Fruit fly (Drosophila melanogaster): ENCODE results near the gene CG12155.

Gene CG12155

DNA sequence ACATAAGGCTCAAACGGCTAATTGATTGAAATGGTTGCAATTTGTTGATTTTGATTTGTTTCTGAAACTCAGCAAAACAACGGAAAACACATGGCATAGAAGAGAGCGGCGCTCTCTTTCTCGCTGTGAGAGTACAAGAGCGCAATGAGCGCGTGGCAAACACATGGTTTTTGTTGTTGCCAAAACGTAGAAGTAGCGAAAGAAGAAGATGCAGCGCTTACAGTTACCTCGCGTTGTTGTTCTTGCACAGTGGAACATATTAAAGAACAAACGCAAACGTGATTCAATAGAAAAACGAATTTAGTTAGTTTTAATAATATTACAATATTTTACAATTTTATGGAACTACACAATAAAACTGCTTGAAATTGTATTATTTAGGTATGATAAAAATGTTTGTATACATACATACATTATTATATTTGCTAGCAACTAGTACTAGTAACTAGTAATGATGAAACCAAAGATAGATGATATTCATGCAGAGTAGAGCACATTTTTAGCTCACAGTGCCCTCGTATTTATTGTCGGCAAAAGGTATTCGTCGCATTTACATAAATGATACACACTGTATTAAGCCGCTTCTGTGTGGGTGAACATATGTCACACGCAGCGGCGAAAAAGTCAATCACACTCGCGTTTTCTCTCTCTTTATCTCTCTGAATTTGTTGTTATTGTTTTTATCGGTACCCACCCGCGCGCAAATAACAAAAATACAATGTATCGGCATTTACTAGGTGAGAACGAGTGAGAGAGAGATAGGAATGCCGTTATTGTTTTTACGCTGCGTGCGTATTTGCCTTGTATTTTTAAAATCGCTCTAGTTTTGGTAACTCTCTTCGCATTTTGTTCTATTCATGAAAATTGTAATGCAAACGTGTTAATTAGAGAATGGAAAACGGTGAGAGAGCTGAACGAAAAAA lies 23.1 kb upstream of the CG12155 start (continued):
- peak in 1 of 3 experiments; percentile 94 for TF ChIP-seq lola (GFP tag; optimal IDR thresholded peaks at IDR 0.05)
- TF ChIP-seq CG17802 (tag; optimal IDR thresholded peaks at IDR 0.05) = peak; percentile 62
- no peak for TF ChIP-seq CG2199 (GFP tag; IDR thresholded peaks at IDR 0.05)
- peak; percentile 95 for TF ChIP-seq CG11504 (tag; optimal IDR thresholded peaks at IDR 0.05)
- TF ChIP-seq CG30403 (GFP tag; optimal IDR thresholded peaks at IDR 0.05) = peak; percentile 97
- no peak for TF ChIP-seq cad (GFP tag; optimal IDR thresholded peaks at IDR 0.05)
- TF ChIP-seq CG1602 (GFP tag; optimal IDR thresholded peaks at IDR 0.05) = peak; percentile 88
- TF ChIP-seq CG31388 (GFP tag; optimal IDR thresholded peaks at IDR 0.05) = peak; percentile 82
- TF ChIP-seq Optix (GFP tag; IDR thresholded peaks at IDR 0.05) = peak; percentile 55; the same call in 1 of the 3 replicates
- TF ChIP-seq CG6175 (GFP tag; IDR thresholded peaks at IDR 0.05) = peak; percentile 61; the same call in 1 of the 3 replicates
- TF ChIP-seq Meics (GFP tag; optimal IDR thresholded peaks at IDR 0.05) = peak; percentile 96
- peak; percentile 89 for TF ChIP-seq CG10462 (GFP tag; optimal IDR thresholded peaks at IDR 0.05)
- peak; percentile 74 for TF ChIP-seq ci (GFP tag; IDR thresholded peaks at IDR 0.05)
- TF ChIP-seq Ets97D (GFP tag; optimal IDR thresholded peaks at IDR 0.05) = peak; percentile 44
- TF ChIP-seq bigmax (GFP tag; optimal IDR thresholded peaks at IDR 0.05) = no peak
- peak; percentile 95 for TF ChIP-seq az2 (GFP tag; optimal IDR thresholded peaks at IDR 0.05)
- peak; percentile 88 for TF ChIP-seq CG9817 (tag; optimal IDR thresholded peaks at IDR 0.05)
- peak; percentile 96 for TF ChIP-seq HHEX (GFP tag; optimal IDR thresholded peaks at IDR 0.05)
- no peak for TF ChIP-seq insv (GFP tag; optimal IDR thresholded peaks at IDR 0.05)
- peak; percentile 86 for TF ChIP-seq jing (GFP tag; optimal IDR thresholded peaks at IDR 0.05)
- no peak for TF ChIP-seq aop (GFP tag; IDR thresholded peaks at IDR 0.05)
- TF ChIP-seq Eip74EF (GFP tag; optimal IDR thresholded peaks at IDR 0.05) = peak in 1 of 2 experiments; percentile 96
- TF ChIP-seq CG14014 (GFP tag; IDR thresholded peaks at IDR 0.05) = peak; percentile 86
- TF ChIP-seq CG12219 (GFP tag; optimal IDR thresholded peaks at IDR 0.05) = peak; percentile 89
- peak; percentile 94 for TF ChIP-seq CG10543 (GFP tag; optimal IDR thresholded peaks at IDR 0.05)
- TF ChIP-seq CG15696 (tag; optimal IDR thresholded peaks at IDR 0.05) = peak; percentile 87
- no peak for TF ChIP-seq hbn (GFP tag; IDR thresholded peaks at IDR 0.05; ENCODE audit: partially characterized antibody)
- peak; percentile 93 for TF ChIP-seq CG8388 (GFP tag; optimal IDR thresholded peaks at IDR 0.05)
- peak; percentile 88 for TF ChIP-seq CG32767 (GFP tag; IDR thresholded peaks at IDR 0.05)
- TF ChIP-seq CG17912 (GFP tag; optimal IDR thresholded peaks at IDR 0.05) = peak; percentile 8
- TF ChIP-seq CG13287 (GFP tag; IDR thresholded peaks at IDR 0.05; ENCODE audit: partially characterized antibody) = no peak
- peak; percentile 79 for TF ChIP-seq gsb (GFP tag; IDR thresholded peaks at IDR 0.05)
- peak; percentile 72 for TF ChIP-seq CG7928 (GFP tag; optimal IDR thresholded peaks at IDR 0.05)
- TF ChIP-seq twi (tag; optimal IDR thresholded peaks at IDR 0.05) = peak; percentile 92
- peak; percentile 69 for TF ChIP-seq MTF-1 (GFP tag; optimal IDR thresholded peaks at IDR 0.05; ENCODE audit: borderline replicate concordance)
- TF ChIP-seq eve (GFP tag; optimal IDR thresholded peaks at IDR 0.05) = peak in 1 of 2 experiments; percentile 96
- TF ChIP-seq CG8359 (GFP tag; optimal IDR thresholded peaks at IDR 0.05; ENCODE audit: borderline replicate concordance) = peak; percentile 88
- peak; percentile 2; the same call in 1 of the 2 replicates for TF ChIP-seq Adf1 (GFP tag; IDR thresholded peaks at IDR 0.05)
- peak; percentile 95 for TF ChIP-seq Ssrp (tag; optimal IDR thresholded peaks at IDR 0.05)
- TF ChIP-seq trh (GFP tag; optimal IDR thresholded peaks at IDR 0.05) = peak; percentile 77
- peak; percentile 76 for TF ChIP-seq ems (GFP tag; optimal IDR thresholded peaks at IDR 0.05)
- TF ChIP-seq Ravus (GFP tag; IDR thresholded peaks at IDR 0.05) = peak; percentile 61
- peak; percentile 97 for TF ChIP-seq Hmr (GFP tag; optimal IDR thresholded peaks at IDR 0.05)
- TF ChIP-seq CG13624 (GFP tag; optimal IDR thresholded peaks at IDR 0.05) = peak; percentile 75
- TF ChIP-seq caup (GFP tag; optimal IDR thresholded peaks at IDR 0.05; ENCODE audit: severe bottlenecking) = peak; percentile 94
- no peak for TF ChIP-seq HLH4C (GFP tag; IDR thresholded peaks at IDR 0.05; ENCODE audit: partially characterized antibody)
- peak; percentile 94 for TF ChIP-seq CG13775 (GFP tag; optimal IDR thresholded peaks at IDR 0.05)

Data from whole organism, embryonic.